Fruit fly (Drosophila melanogaster): ENCODE results near the gene modSP.
A peak's percentile ranks its signal among the peaks of the same experiment; 100 is the strongest.

DNA sequence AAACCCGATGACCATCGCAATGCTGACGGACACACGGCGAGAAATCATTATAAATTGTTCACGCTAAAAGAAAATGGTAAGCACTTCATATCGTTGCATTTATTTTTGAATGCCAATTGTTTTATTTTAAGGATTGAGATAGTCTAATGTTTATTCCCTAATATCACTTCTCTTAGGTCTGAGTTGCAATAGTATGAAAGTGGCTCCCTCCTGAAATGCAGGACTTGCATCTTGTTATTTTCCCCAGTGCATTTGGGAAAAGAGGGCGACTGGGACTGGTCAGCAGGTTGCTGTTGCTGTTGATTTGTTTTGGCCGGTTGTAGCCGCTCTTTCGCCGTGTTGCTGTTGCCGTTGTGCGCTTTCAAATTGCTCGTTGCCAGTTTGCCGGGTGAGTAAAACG is 21.1 kb upstream of the modSP start:
- TF ChIP-seq fd96Ca (GFP tag; IDR thresholded peaks at IDR 0.05) = 0 out of 3 replicates have a peak, but pooled peaks have one; percentile 36
- TF ChIP-seq Pif1A (GFP tag; optimal IDR thresholded peaks at IDR 0.05) = no peak
- TF ChIP-seq CG8159 (tag; optimal IDR thresholded peaks at IDR 0.05) = peak; percentile 33
- TF ChIP-seq CG17806 (tag; optimal IDR thresholded peaks at IDR 0.05) = no peak
- no peak for TF ChIP-seq Pif1B (GFP tag; optimal IDR thresholded peaks at IDR 0.05)
- TF ChIP-seq Snoo (tag; optimal IDR thresholded peaks at IDR 0.05) = no peak
- no peak for TF ChIP-seq CG15710 (tag; optimal IDR thresholded peaks at IDR 0.05)
- TF ChIP-seq CG13204 (GFP tag; optimal IDR thresholded peaks at IDR 0.05) = no peak
- TF ChIP-seq CG9948 (tag; optimal IDR thresholded peaks at IDR 0.05) = peak; percentile 0
